Worm (Caenorhabditis elegans): ENCODE measurements around the gene R02D5.4.

- TF ChIP-seq unc-62 (GFP tag; optimal IDR thresholded peaks at IDR 0.05 in 1 of 2), result no peak
- TF ChIP-seq unc-62 (tag; optimal IDR thresholded peaks at IDR 0.05), result no peak
- TF ChIP-seq snpc-4 (tag; optimal IDR thresholded peaks at IDR 0.05), result no peak
- TF ChIP-seq nhr-111 (GFP tag; optimal IDR thresholded peaks at IDR 0.05), result no peak
- TF ChIP-seq jun-1 (tag; optimal IDR thresholded peaks at IDR 0.05), result no peak
- no peak for TF ChIP-seq unc-39 (tag; optimal IDR thresholded peaks at IDR 0.05)
- no peak for TF ChIP-seq ceh-82 (tag; optimal IDR thresholded peaks at IDR 0.05)
- TF ChIP-seq nhr-28 (tag; optimal IDR thresholded peaks at IDR 0.05), result no peak
These were observed 6.6 kb upstream of the R02D5.4 start for ce11 chrV:14491097-14491496.

Measured in whole organism, L4 larva.